Fruit fly (Drosophila melanogaster): ENCODE measurements around the gene boi.

dm6 chrX:2465687-2466086 lies 4.2 kb downstream of the boi start:
- TF ChIP-seq CG4360 (GFP tag; IDR thresholded peaks at IDR 0.05) (no peak), CG42726 (GFP tag; IDR thresholded peaks at IDR 0.05; ENCODE audit: partially characterized antibody) (no peak), CG16813 (GFP tag; IDR thresholded peaks at IDR 0.05; ENCODE audit: partially characterized antibody) (no peak), Asciz (GFP tag; optimal IDR thresholded peaks at IDR 0.05) (no peak), exex (tag; optimal IDR thresholded peaks at IDR 0.05) (no peak), CG6854 (GFP tag; optimal IDR thresholded peaks at IDR 0.05) (no peak), Myb (GFP tag; optimal IDR thresholded peaks at IDR 0.05) (no peak), CG6683 (GFP tag; optimal IDR thresholded peaks at IDR 0.05) (no peak), ranshi (GFP tag; IDR thresholded peaks at IDR 0.05) (no peak), az2 (GFP tag; optimal IDR thresholded peaks at IDR 0.05) (no peak), Stat92E (GFP tag; optimal IDR thresholded peaks at IDR 0.05) (no peak), Taf1 (GFP tag; IDR thresholded peaks at IDR 0.05) (no peak)

Data from whole organism, embryonic.